Fruit fly (Drosophila melanogaster) Kc167 (cell line): ENCODE measurements around the gene CG3918.

ENCODE experiments used
- Sin3A ChIP-seq: fragments of >200 bp; optimal IDR thresholded peaks from 2 replicates; lab custom pipeline; 2018; ENCODE audit warnings: missing external identifiers
- ttk ChIP-seq: sonication (Bioruptor generic); optimal IDR thresholded peaks from 2 replicates; lab custom pipeline; 2017; ENCODE audit warnings: missing external identifiers

DNA sequence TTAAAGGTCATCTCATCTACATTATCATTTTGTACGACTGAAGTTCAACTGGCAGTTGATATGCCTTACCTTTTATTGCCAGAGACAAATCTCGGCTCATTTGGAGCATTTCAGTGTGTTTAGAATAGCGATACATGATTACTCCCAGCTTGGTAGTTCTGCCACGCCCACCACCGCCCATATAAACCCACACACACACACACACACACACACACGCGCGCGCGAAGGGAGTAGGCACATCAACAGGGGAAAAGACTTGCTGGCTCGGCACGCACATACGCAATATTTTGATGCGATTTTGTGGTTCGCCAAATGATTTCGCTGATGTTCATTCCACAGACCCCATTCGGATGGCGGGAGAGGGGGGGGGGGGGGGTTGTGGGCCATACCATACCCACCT lies 11.1 kb upstream of the CG3918 start:
- TF ChIP-seq Sin3A (lab: Kevin White, UChicago) (no peak), ttk (lab: Kevin White, UChicago) (no peak)
